Worm (Caenorhabditis elegans): ENCODE results near the gene T25B9.12.

Gene T25B9.12

ce11 chrIV:10764206-10764605 is 947 bp upstream of the T25B9.12 start, which contains the start of gene T25B9.11:
Gene T25B9.11, plus strand, starts transcription at chrIV:10764506.
- no peak for TF ChIP-seq tbx-37 (GFP tag; conservative IDR thresholded peaks at IDR 0.05)
- no peak for TF ChIP-seq ama-1 (optimal IDR thresholded peaks at IDR 0.05)
- no peak for TF ChIP-seq B0310.2 (tag; optimal IDR thresholded peaks at IDR 0.05)
- no peak for TF ChIP-seq sea-1 (GFP tag; conservative IDR thresholded peaks at IDR 0.05)
- TF ChIP-seq hmbx-1 (tag; optimal IDR thresholded peaks at IDR 0.05): no peak
- TF ChIP-seq scrt-1 (GFP tag; IDR thresholded peaks at IDR 0.05): no peak
- no peak for TF ChIP-seq hmg-4 (GFP tag; optimal IDR thresholded peaks at IDR 0.05)
- TF ChIP-seq hnd-1 (tag; optimal IDR thresholded peaks at IDR 0.05): no peak
- no peak for TF ChIP-seq ceh-13 (GFP tag; optimal IDR thresholded peaks at IDR 0.05)
- TF ChIP-seq flt-1 (GFP tag; IDR thresholded peaks at IDR 0.05): no peak
- TF ChIP-seq ceh-36 (tag; optimal IDR thresholded peaks at IDR 0.05): no peak
- no peak for TF ChIP-seq F13C5.2 (tag; optimal IDR thresholded peaks at IDR 0.05)
- TF ChIP-seq aly-1 (tag; optimal IDR thresholded peaks at IDR 0.05): no peak
- TF ChIP-seq tbx-11 (GFP tag; IDR thresholded peaks at IDR 0.05): no peak
- TF ChIP-seq ets-7 (tag; optimal IDR thresholded peaks at IDR 0.05): no peak
- no peak for TF ChIP-seq tra-4 (tag; optimal IDR thresholded peaks at IDR 0.05)
- no peak for TF ChIP-seq pes-1 (GFP tag; IDR thresholded peaks at IDR 0.05)

ce11 chrIV:10766071-10766470 is 918 bp downstream of the T25B9.12 start:
- TF ChIP-seq hnd-1 (tag; optimal IDR thresholded peaks at IDR 0.05) (no peak), ets-7 (tag; optimal IDR thresholded peaks at IDR 0.05) (no peak), ceh-13 (GFP tag; optimal IDR thresholded peaks at IDR 0.05) (no peak), tbx-37 (GFP tag; conservative IDR thresholded peaks at IDR 0.05) (no peak), tra-4 (tag; optimal IDR thresholded peaks at IDR 0.05) (no peak), hmg-4 (GFP tag; optimal IDR thresholded peaks at IDR 0.05) (no peak), F13C5.2 (tag; optimal IDR thresholded peaks at IDR 0.05) (no peak), pes-1 (GFP tag; IDR thresholded peaks at IDR 0.05) (no peak), tbx-11 (GFP tag; IDR thresholded peaks at IDR 0.05) (no peak), sea-1 (GFP tag; conservative IDR thresholded peaks at IDR 0.05) (no peak), hmbx-1 (tag; optimal IDR thresholded peaks at IDR 0.05) (no peak), ama-1 (optimal IDR thresholded peaks at IDR 0.05) (no peak), aly-1 (tag; optimal IDR thresholded peaks at IDR 0.05) (no peak), B0310.2 (tag; optimal IDR thresholded peaks at IDR 0.05) (no peak), flt-1 (GFP tag; IDR thresholded peaks at IDR 0.05) (no peak)

- no peak for TF ChIP-seq ama-1 (optimal IDR thresholded peaks at IDR 0.05)
These were observed 3.0 kb downstream of the T25B9.12 start, which contains the start of gene T25B9.8 for ce11 chrIV:10768146-10768636. Gene T25B9.8, minus strand, starts transcription at chrIV:10768196.

- TF ChIP-seq F13C5.2 (tag; optimal IDR thresholded peaks at IDR 0.05) (no peak), hmbx-1 (tag; optimal IDR thresholded peaks at IDR 0.05) (no peak), ama-1 (optimal IDR thresholded peaks at IDR 0.05) (no peak), ceh-36 (tag; optimal IDR thresholded peaks at IDR 0.05) (no peak), tra-4 (tag; optimal IDR thresholded peaks at IDR 0.05) (no peak), ceh-13 (GFP tag; optimal IDR thresholded peaks at IDR 0.05) (no peak), aly-1 (tag; optimal IDR thresholded peaks at IDR 0.05) (no peak), tbx-37 (GFP tag; conservative IDR thresholded peaks at IDR 0.05) (no peak), pes-1 (GFP tag; IDR thresholded peaks at IDR 0.05) (no peak), hmg-4 (GFP tag; optimal IDR thresholded peaks at IDR 0.05) (no peak), hnd-1 (tag; optimal IDR thresholded peaks at IDR 0.05) (no peak)
These were observed 4.2 kb downstream of the T25B9.12 start, which contains the start of gene T25B9.9 for ce11 chrIV:10769353-10769752. Gene T25B9.9, plus strand, starts transcription at chrIV:10769653.

- TF ChIP-seq aly-1 (tag; optimal IDR thresholded peaks at IDR 0.05) (no peak), ceh-36 (tag; optimal IDR thresholded peaks at IDR 0.05) (no peak), scrt-1 (GFP tag; IDR thresholded peaks at IDR 0.05) (no peak), tra-4 (tag; optimal IDR thresholded peaks at IDR 0.05) (no peak), tbx-37 (GFP tag; conservative IDR thresholded peaks at IDR 0.05) (no peak), sea-1 (GFP tag; conservative IDR thresholded peaks at IDR 0.05) (no peak), ceh-13 (GFP tag; optimal IDR thresholded peaks at IDR 0.05) (no peak), ets-7 (tag; optimal IDR thresholded peaks at IDR 0.05) (no peak)
These were observed 6.1 kb downstream of the T25B9.12 start for ce11 chrIV:10771296-10771695.

ce11 chrIV:10773811-10774210 is 8.7 kb downstream of the T25B9.12 start, which contains the start of gene inpp-1:
Gene inpp-1, minus strand, starts transcription at chrIV:10773911.
- TF ChIP-seq flt-1 (GFP tag; IDR thresholded peaks at IDR 0.05) (no peak), B0310.2 (tag; optimal IDR thresholded peaks at IDR 0.05) (no peak), hnd-1 (tag; optimal IDR thresholded peaks at IDR 0.05) (no peak), ama-1 (optimal IDR thresholded peaks at IDR 0.05) (no peak), sea-1 (GFP tag; conservative IDR thresholded peaks at IDR 0.05) (no peak), tbx-37 (GFP tag; conservative IDR thresholded peaks at IDR 0.05) (no peak), tbx-11 (GFP tag; IDR thresholded peaks at IDR 0.05) (no peak)

- TF ChIP-seq sea-1 (GFP tag; conservative IDR thresholded peaks at IDR 0.05): no peak
These were observed 11.9 kb downstream of the T25B9.12 start for ce11 chrIV:10777076-10777475.

ce11 chrIV:10777600-10777999 is 12.4 kb downstream of the T25B9.12 start:
- TF ChIP-seq ets-7 (tag; optimal IDR thresholded peaks at IDR 0.05): no peak
- no peak for TF ChIP-seq hnd-1 (tag; optimal IDR thresholded peaks at IDR 0.05)
- TF ChIP-seq hmbx-1 (tag; optimal IDR thresholded peaks at IDR 0.05): no peak
- TF ChIP-seq pes-1 (GFP tag; IDR thresholded peaks at IDR 0.05): no peak
- no peak for TF ChIP-seq scrt-1 (GFP tag; IDR thresholded peaks at IDR 0.05)
- no peak for TF ChIP-seq tra-4 (tag; optimal IDR thresholded peaks at IDR 0.05)
- no peak for TF ChIP-seq tbx-11 (GFP tag; IDR thresholded peaks at IDR 0.05)
- TF ChIP-seq hmg-4 (GFP tag; optimal IDR thresholded peaks at IDR 0.05): no peak
- no peak for TF ChIP-seq aly-1 (tag; optimal IDR thresholded peaks at IDR 0.05)
- TF ChIP-seq ceh-36 (tag; optimal IDR thresholded peaks at IDR 0.05): no peak
- TF ChIP-seq ceh-13 (GFP tag; optimal IDR thresholded peaks at IDR 0.05): no peak
- TF ChIP-seq F13C5.2 (tag; optimal IDR thresholded peaks at IDR 0.05): no peak
- no peak for TF ChIP-seq B0310.2 (tag; optimal IDR thresholded peaks at IDR 0.05)
- TF ChIP-seq tbx-37 (GFP tag; conservative IDR thresholded peaks at IDR 0.05): no peak
- TF ChIP-seq flt-1 (GFP tag; IDR thresholded peaks at IDR 0.05): no peak
- no peak for TF ChIP-seq sea-1 (GFP tag; conservative IDR thresholded peaks at IDR 0.05)
